Fruit fly (Drosophila melanogaster) whole organism, wandering third instar larva: ENCODE results near the gene BTBD9.

Experiments used
- Abd-B ChIP-seq: fragments of >200 bp; optimal IDR thresholded peaks from 2 replicates; lab custom pipeline; 2017; ENCODE audit warnings: missing biosample characterization, missing genetic modification characterization
- CrebA ChIP-seq: fragments of 200-800 bp; sonication (Bioruptor generic); optimal IDR thresholded peaks from 2 replicates; lab custom pipeline; 2016; ENCODE audit warnings: missing biosample characterization, mild to moderate bottlenecking, missing genetic modification characterization, borderline replicate concordance
- Dfd ChIP-seq: fragments of >200 bp; optimal IDR thresholded peaks from 2 replicates; lab custom pipeline; 2017; ENCODE audit warnings: missing biosample characterization, missing genetic modification characterization
- Hr78 ChIP-seq: fragments of >200 bp; optimal IDR thresholded peaks from 2 replicates; lab custom pipeline; 2017; ENCODE audit warnings: missing biosample characterization, missing genetic modification characterization
- fru ChIP-seq: fragments of 200-800 bp; sonication (Bioruptor generic); optimal IDR thresholded peaks from 3 replicates; lab custom pipeline; 2016; ENCODE audit warnings: missing biosample characterization, mild to moderate bottlenecking, missing genetic modification characterization
- h ChIP-seq: fragments of 200-800 bp; sonication (Bioruptor generic); optimal IDR thresholded peaks from 3 replicates; lab custom pipeline; 2016; ENCODE audit warnings: missing biosample characterization, mild to moderate bottlenecking, missing genetic modification characterization
- jim ChIP-seq: fragments of 175-275, 200-325 bp; sonication (Bioruptor generic); optimal IDR thresholded peaks from 2 replicates; lab custom pipeline; 2016; ENCODE audit warnings: missing biosample characterization, mild to moderate bottlenecking, missing genetic modification characterization
- psq ChIP-seq: fragments of 200-800 bp; sonication (Bioruptor generic); optimal IDR thresholded peaks from 3 replicates; lab custom pipeline; 2017; ENCODE audit warnings: missing biosample characterization, mild to moderate bottlenecking, missing genetic modification characterization, moderate library complexity
- usp ChIP-seq: fragments of >200 bp; optimal IDR thresholded peaks from 2 replicates; lab custom pipeline; 2017; ENCODE audit warnings: missing biosample characterization, missing genetic modification characterization

- TF ChIP-seq fru (GFP tag; lab: Kevin White, UChicago) (no peak), Abd-B (GFP tag; lab: Kevin White, UChicago) (no peak), jim (no peak), h (no peak), Hr78 (GFP tag; lab: Kevin White, UChicago) (no peak), psq (GFP tag; lab: Kevin White, UChicago) (no peak), usp (GFP tag; lab: Kevin White, UChicago) (no peak), CrebA (GFP tag; lab: Kevin White, UChicago) (no peak), Dfd (no peak)
These were observed 52.4 kb downstream of the BTBD9 start for dm6 chrX:10820741-10821140.
